Fruit fly (Drosophila melanogaster): ENCODE data around the gene Usp7.

Usp7 gene

dm6 chrX:12012149-12013097 lies 16.4 kb downstream of the Usp7 start, which contains the start of the genes CG1492 and regucalcin (continued):
- peak; percentile 50; the same call in 1 of the 3 replicates for TF ChIP-seq CG34224 (GFP tag; IDR thresholded peaks at IDR 0.05; ENCODE audit: partially characterized antibody)
- TF ChIP-seq seq (GFP tag; IDR thresholded peaks at IDR 0.05) = no peak
- TF ChIP-seq CG7963 (GFP tag; IDR thresholded peaks at IDR 0.05; ENCODE audit: partially characterized antibody) = 0 out of 3 replicates have a peak, but pooled peaks have one; percentile 15
- no peak for TF ChIP-seq gsb-n (tag; optimal IDR thresholded peaks at IDR 0.05)
- TF ChIP-seq Fer1 (GFP tag; optimal IDR thresholded peaks at IDR 0.05) = no peak
- no peak for TF ChIP-seq Lpt (GFP tag; optimal IDR thresholded peaks at IDR 0.05)
- no peak for TF ChIP-seq vvl (GFP tag; IDR thresholded peaks at IDR 0.05)
- no peak for TF ChIP-seq aop (GFP tag; IDR thresholded peaks at IDR 0.05)
- TF ChIP-seq tgo (GFP tag; IDR thresholded peaks at IDR 0.05) = no peak
- TF ChIP-seq CG17328 (GFP tag; IDR thresholded peaks at IDR 0.05) = no peak
- 0 out of 3 replicates have a peak, but pooled peaks have one; percentile 42 for TF ChIP-seq HLH4C (GFP tag; IDR thresholded peaks at IDR 0.05; ENCODE audit: partially characterized antibody)
- peak; percentile 89 for TF ChIP-seq ftz-f1 (GFP tag; optimal IDR thresholded peaks at IDR 0.05)
- no peak for TF ChIP-seq CG12299 (tag; optimal IDR thresholded peaks at IDR 0.05)
- no peak for TF ChIP-seq slou (GFP tag; optimal IDR thresholded peaks at IDR 0.05)
- no peak for TF ChIP-seq CG4730 (GFP tag; IDR thresholded peaks at IDR 0.05)
- TF ChIP-seq p53 (GFP tag; optimal IDR thresholded peaks at IDR 0.05) = no peak
- TF ChIP-seq ci (GFP tag; IDR thresholded peaks at IDR 0.05) = no peak
- no peak for TF ChIP-seq ATbp (GFP tag; optimal IDR thresholded peaks at IDR 0.05)
- no peak for TF ChIP-seq CG2875 (GFP tag; optimal IDR thresholded peaks at IDR 0.05)
- TF ChIP-seq CG8359 (GFP tag; optimal IDR thresholded peaks at IDR 0.05; ENCODE audit: borderline replicate concordance) = peak; percentile 100
- no peak for TF ChIP-seq ham (GFP tag; IDR thresholded peaks at IDR 0.05)
- peak; percentile 57 for TF ChIP-seq CG10267 (tag; optimal IDR thresholded peaks at IDR 0.05)
- peak; percentile 55 for TF ChIP-seq ERR (GFP tag; optimal IDR thresholded peaks at IDR 0.05)
- no peak for TF ChIP-seq HHEX (GFP tag; optimal IDR thresholded peaks at IDR 0.05)
- TF ChIP-seq gem (tag; optimal IDR thresholded peaks at IDR 0.05) = no peak
- TF ChIP-seq Med (GFP tag) = peak; percentile 61
- no peak for TF ChIP-seq CHES-1-like (GFP tag; optimal IDR thresholded peaks at IDR 0.05)
- no peak for TF ChIP-seq emc (GFP tag; optimal IDR thresholded peaks at IDR 0.05)
- no peak for TF ChIP-seq ind (GFP tag; optimal IDR thresholded peaks at IDR 0.05)
- no peak for TF ChIP-seq fd102C (GFP tag; optimal IDR thresholded peaks at IDR 0.05)
- no peak for TF ChIP-seq CG1832 (GFP tag; optimal IDR thresholded peaks at IDR 0.05)
- TF ChIP-seq CG2116 (GFP tag; optimal IDR thresholded peaks at IDR 0.05) = peak; percentile 88
- TF ChIP-seq psq (GFP tag; optimal IDR thresholded peaks at IDR 0.05) = no peak
- no peak for TF ChIP-seq ttk (GFP tag; IDR thresholded peaks at IDR 0.05)
- peak; percentile 21 for TF ChIP-seq nmo (GFP tag; optimal IDR thresholded peaks at IDR 0.05)
- TF ChIP-seq unpg (GFP tag; optimal IDR thresholded peaks at IDR 0.05) = no peak
- TF ChIP-seq toy (GFP tag; IDR thresholded peaks at IDR 0.05) = no peak
- TF ChIP-seq br (optimal IDR thresholded peaks at IDR 0.05) = no peak
- no peak for TF ChIP-seq CG17802 (tag; optimal IDR thresholded peaks at IDR 0.05)
- no peak for TF ChIP-seq CG9609 (GFP tag; optimal IDR thresholded peaks at IDR 0.05)
- no peak for TF ChIP-seq CG6254 (GFP tag; optimal IDR thresholded peaks at IDR 0.05)
- no peak for TF ChIP-seq gcm (GFP tag; optimal IDR thresholded peaks at IDR 0.05)
- no peak for TF ChIP-seq cad (GFP tag; optimal IDR thresholded peaks at IDR 0.05)
- no peak for TF ChIP-seq Gug (GFP tag; IDR thresholded peaks at IDR 0.05)
- no peak for TF ChIP-seq vfl (GFP tag; optimal IDR thresholded peaks at IDR 0.05)
- TF ChIP-seq esg (GFP tag; conservative IDR thresholded peaks at IDR 0.05) = no peak
- no peak for TF ChIP-seq gro (GFP tag; optimal IDR thresholded peaks at IDR 0.05)
- no peak for TF ChIP-seq Doc3 (GFP tag; IDR thresholded peaks at IDR 0.05; ENCODE audit: partially characterized antibody)
- no peak for TF ChIP-seq pho (GFP tag; optimal IDR thresholded peaks at IDR 0.05)
